Fruit fly (Drosophila melanogaster): Measurements from ENCODE around the gene CG12054.

- TF ChIP-seq psq (optimal IDR thresholded peaks at IDR 0.05) = no peak
- TF ChIP-seq pan (optimal IDR thresholded peaks at IDR 0.05) = no peak
These were observed 36.8 kb downstream of the CG12054 start, which contains the start of gene CAH6 for dm6 chr3R:31257299-31257698.

Measured in whole organism.